Worm (Caenorhabditis elegans) whole organism, L4/young adult: ENCODE results near the gene F58H1.2.

ENCODE experiments used
- W03F9.2 ChIP-seq: fragments of 150-350 bp; optimal IDR thresholded peaks from 2 replicates; lab custom pipeline; 2014; ENCODE audit warnings: missing biosample characterization, missing genetic modification characterization
- dao-5 ChIP-seq: sonication (generic microtip); optimal IDR thresholded peaks from 2 replicates; lab custom pipeline; 2016; ENCODE audit warnings: missing genotype, missing genetic modification characterization, moderate library complexity, missing compliant biosample characterization
- him-1 ChIP-seq: sonication (generic microtip); optimal IDR thresholded peaks from 2 replicates; lab custom pipeline; 2016; ENCODE audit warnings: missing genotype, missing genetic modification reagents, missing genetic modification characterization, missing compliant biosample characterization

DNA sequence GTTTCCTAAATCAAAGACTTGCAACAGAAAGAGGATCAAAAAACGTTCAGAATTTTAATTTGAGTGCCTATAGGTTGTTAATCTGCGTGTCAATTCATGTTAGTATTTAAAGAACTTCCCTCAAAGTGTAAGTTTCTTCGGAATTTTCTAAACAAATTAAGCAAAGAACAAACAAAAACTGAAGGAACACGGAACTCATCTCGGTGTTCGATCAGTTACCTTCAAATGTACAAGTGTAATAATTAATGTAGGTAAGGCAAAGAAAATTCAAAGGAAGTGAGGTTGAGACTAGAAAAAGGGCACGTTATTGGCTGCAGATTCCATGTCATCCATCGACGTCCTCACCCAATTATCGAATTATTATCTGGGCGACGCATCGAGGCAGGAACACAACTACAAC, 34.9 kb upstream of the F58H1.2 start, which contains the start of gene K12G11.6:
- TF ChIP-seq him-1 = no peak
- TF ChIP-seq W03F9.2 (tag; lab: Kevin White, UChicago) = no peak
- no peak for TF ChIP-seq dao-5 (tag; lab: Kevin White, UChicago)
